Fruit fly (Drosophila melanogaster): ENCODE data around the gene CG3568.

The CG3568 gene

DNA sequence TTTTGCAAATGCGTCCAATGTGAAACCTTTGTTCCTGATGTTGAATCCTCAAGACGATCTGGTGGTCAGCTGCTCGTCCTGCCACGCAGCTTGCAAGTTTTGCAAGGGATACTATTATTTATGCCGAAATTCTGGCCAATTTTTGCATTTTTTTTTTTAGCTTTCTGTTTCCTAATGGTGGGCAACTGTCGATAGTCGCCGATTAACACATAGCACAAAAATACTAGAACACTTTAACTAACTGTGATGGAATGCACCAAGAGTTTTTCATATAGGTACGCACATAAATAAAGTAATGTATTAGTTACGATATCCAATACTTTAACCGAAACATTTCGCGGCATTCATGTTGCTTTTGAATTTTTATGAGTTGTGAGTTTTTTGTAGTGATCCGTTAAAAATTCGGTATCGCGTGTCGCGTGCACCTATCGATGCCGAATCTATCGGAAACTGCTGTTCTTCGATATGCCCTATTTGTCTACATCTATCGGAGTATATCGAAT lies 1.9 kb upstream of the CG3568 start, which contains the start of the genes rb and CHOp24 (continued):
- peak; percentile 90 for TF ChIP-seq CG34224 (GFP tag; IDR thresholded peaks at IDR 0.05; ENCODE audit: partially characterized antibody)
- peak; percentile 94 for TF ChIP-seq CG16813 (GFP tag; IDR thresholded peaks at IDR 0.05; ENCODE audit: partially characterized antibody)
- no peak for TF ChIP-seq Jarid2 (GFP tag; optimal IDR thresholded peaks at IDR 0.05)
- TF ChIP-seq Dbx (GFP tag; IDR thresholded peaks at IDR 0.05): no peak
- no peak for TF ChIP-seq CG11696 (GFP tag; IDR thresholded peaks at IDR 0.05)
- TF ChIP-seq Bdp1 (GFP tag; optimal IDR thresholded peaks at IDR 0.05): no peak
- peak; percentile 87 for TF ChIP-seq bbx (GFP tag; IDR thresholded peaks at IDR 0.05; ENCODE audit: partially characterized antibody)
- peak; percentile 63 for TF ChIP-seq mam (GFP tag; optimal IDR thresholded peaks at IDR 0.05)
- no peak for TF ChIP-seq CG10147 (GFP tag; optimal IDR thresholded peaks at IDR 0.05)
- peak; percentile 14 for TF ChIP-seq CG18262 (tag; optimal IDR thresholded peaks at IDR 0.05)
- TF ChIP-seq CG31441 (GFP tag; IDR thresholded peaks at IDR 0.05): no peak
- no peak for TF ChIP-seq cas (GFP tag; IDR thresholded peaks at IDR 0.05)
- peak; percentile 64 for TF ChIP-seq CG14710 (tag; optimal IDR thresholded peaks at IDR 0.05)
- TF ChIP-seq CG18619 (GFP tag; optimal IDR thresholded peaks at IDR 0.05): no peak
- peak; percentile 85 for TF ChIP-seq nmo (GFP tag; optimal IDR thresholded peaks at IDR 0.05)
- TF ChIP-seq pum (GFP tag; optimal IDR thresholded peaks at IDR 0.05): peak; percentile 32
- TF ChIP-seq tx (GFP tag; optimal IDR thresholded peaks at IDR 0.05): no peak
- TF ChIP-seq shn (GFP tag; optimal IDR thresholded peaks at IDR 0.05): no peak
- no peak for TF ChIP-seq CG10321 (GFP tag; IDR thresholded peaks at IDR 0.05)
- no peak for TF ChIP-seq CG18599 (GFP tag; optimal IDR thresholded peaks at IDR 0.05)
- peak; percentile 21 for TF ChIP-seq HmgD (GFP tag; optimal IDR thresholded peaks at IDR 0.05)
- no peak for TF ChIP-seq ro (GFP tag; IDR thresholded peaks at IDR 0.05)
- peak; percentile 84 for TF ChIP-seq amos (GFP tag; IDR thresholded peaks at IDR 0.05; ENCODE audit: partially characterized antibody)
- TF ChIP-seq grn (GFP tag; optimal IDR thresholded peaks at IDR 0.05): no peak
- TF ChIP-seq nerfin-2 (GFP tag; IDR thresholded peaks at IDR 0.05; ENCODE audit: partially characterized antibody): peak; percentile 96
- TF ChIP-seq az2 (GFP tag; optimal IDR thresholded peaks at IDR 0.05): no peak
- TF ChIP-seq CG4820 (GFP tag; optimal IDR thresholded peaks at IDR 0.05): no peak
- TF ChIP-seq fd3F (GFP tag; optimal IDR thresholded peaks at IDR 0.05): no peak
- TF ChIP-seq gsb (GFP tag; IDR thresholded peaks at IDR 0.05): no peak
- no peak for TF ChIP-seq CG11398 (GFP tag; optimal IDR thresholded peaks at IDR 0.05)
- TF ChIP-seq CG14014 (GFP tag; IDR thresholded peaks at IDR 0.05): no peak
- no peak for TF ChIP-seq Elba2 (GFP tag; optimal IDR thresholded peaks at IDR 0.05)
- peak; percentile 57 for TF ChIP-seq CG2120 (GFP tag; optimal IDR thresholded peaks at IDR 0.05)
- no peak for TF ChIP-seq CkIIα-i1 (GFP tag; IDR thresholded peaks at IDR 0.05)
- no peak for TF ChIP-seq slou (GFP tag; optimal IDR thresholded peaks at IDR 0.05)
- peak; percentile 86 for TF ChIP-seq CG17186 (GFP tag; optimal IDR thresholded peaks at IDR 0.05)
- no peak for TF ChIP-seq CG10979 (tag; optimal IDR thresholded peaks at IDR 0.05)
- peak; percentile 61 for TF ChIP-seq YL-1 (GFP tag; optimal IDR thresholded peaks at IDR 0.05)
- no peak for TF ChIP-seq MESR4 (GFP tag; optimal IDR thresholded peaks at IDR 0.05)
- TF ChIP-seq CG13123 (GFP tag; optimal IDR thresholded peaks at IDR 0.05): no peak
- no peak for TF ChIP-seq CG9215 (GFP tag; IDR thresholded peaks at IDR 0.05)
- TF ChIP-seq CG15479 (GFP tag; optimal IDR thresholded peaks at IDR 0.05): no peak
- no peak for TF ChIP-seq NfI (GFP tag; optimal IDR thresholded peaks at IDR 0.05)
- TF ChIP-seq hb (GFP tag; IDR thresholded peaks at IDR 0.05; ENCODE audit: partially characterized antibody): peak; percentile 97
- no peak for TF ChIP-seq CG2202 (tag; optimal IDR thresholded peaks at IDR 0.05)
- TF ChIP-seq ems (GFP tag; optimal IDR thresholded peaks at IDR 0.05): no peak
- TF ChIP-seq hkb (optimal IDR thresholded peaks at IDR 0.05): no peak
- TF ChIP-seq hkb (GFP tag; IDR thresholded peaks at IDR 0.05): no peak
- TF ChIP-seq kni (GFP tag; optimal IDR thresholded peaks at IDR 0.05): no peak
- TF ChIP-seq sna (GFP tag; IDR thresholded peaks at IDR 0.05; ENCODE audit: partially characterized antibody): peak; percentile 89
- no peak for TF ChIP-seq cato (GFP tag; optimal IDR thresholded peaks at IDR 0.05; ENCODE audit: borderline replicate concordance)
